Worm (Caenorhabditis elegans) whole organism, young adult: Measurements from ENCODE around the gene T01H10.11.

Experiments used
- B0261.1 ChIP-seq: sonication (generic microtip); optimal IDR thresholded peaks from 2 replicates; lab custom pipeline; 2016; ENCODE audit warnings: mild to moderate bottlenecking, missing genetic modification characterization, moderate library complexity, missing compliant biosample characterization
- B0336.3 ChIP-seq: fragments of 200-800 bp; sonication (Bioruptor generic); IDR thresholded peaks from 2 replicates; pipeline ENCODE4 v1.3.6; 2022; ENCODE audit warnings: missing genetic modification characterization, missing compliant biosample characterization
- C17E4.6 ChIP-seq: fragments of 200-800 bp; sonication (Bioruptor generic); IDR thresholded peaks from 2 replicates; pipeline ENCODE4 v1.3.6; 2022; ENCODE audit warnings: missing genetic modification reagents, missing genetic modification characterization, missing compliant biosample characterization
- D2030.7 ChIP-seq: fragments of 200-800 bp; sonication (Bioruptor generic); IDR thresholded peaks from 2 replicates; pipeline ENCODE4 v1.3.6; 2022; ENCODE audit warnings: missing genetic modification reagents, missing genetic modification characterization, missing compliant biosample characterization
- F10E7.11 ChIP-seq: sonication (generic microtip); optimal IDR thresholded peaks from 2 replicates; lab custom pipeline; 2017; ENCODE audit warnings: mild to moderate bottlenecking, missing genetic modification characterization, moderate library complexity, missing compliant biosample characterization
- F37B4.10 ChIP-seq: fragments of 200-800 bp; sonication (Bioruptor generic); IDR thresholded peaks from 2 replicates; pipeline ENCODE4 v1.3.6; 2022; ENCODE audit warnings: missing genetic modification characterization, missing compliant biosample characterization
- Y53G8AR.9 ChIP-seq: fragments of 200-800 bp; sonication (Bioruptor generic); conservative IDR thresholded peaks from 2 replicates; pipeline ENCODE4 v1.3.6; 2022; ENCODE audit warnings: missing genetic modification reagents, missing genetic modification characterization, missing compliant biosample characterization
- Y79H2A.3 ChIP-seq: fragments of 200-800 bp; sonication (Bioruptor generic); conservative IDR thresholded peaks from 2 replicates; pipeline ENCODE4 v1.3.6; 2022; ENCODE audit warnings: missing genetic modification reagents, missing genetic modification characterization, missing compliant biosample characterization
- Y95B8A.8 ChIP-seq: fragments of 200-800 bp; sonication (Bioruptor generic); IDR thresholded peaks from 2 replicates; pipeline ENCODE4 v1.3.6; 2022; ENCODE audit warnings: missing genetic modification reagents, missing genetic modification characterization, missing compliant biosample characterization
- ama-1 ChIP-seq, 3 experiments: fragments of 150-350 bp in 1 of 3; sonication (generic microtip) in 2 of 3; optimal IDR thresholded peaks; 2 replicates each; lab custom pipeline; 2014 to 2018; ENCODE audit warnings: missing biosample characterization in 2 of 3, missing genetic modification characterization in 2 of 3, missing genetic modification reagents in 2 of 3
- aptf-2 ChIP-seq: fragments of 200-800 bp; sonication (Bioruptor generic); conservative IDR thresholded peaks from 2 replicates; pipeline ENCODE4 v1.3.6; 2022; ENCODE audit warnings: missing genetic modification reagents, missing genetic modification characterization, missing compliant biosample characterization
- attf-3 ChIP-seq: fragments of 200-800 bp; sonication (Bioruptor generic); conservative IDR thresholded peaks from 2 replicates; pipeline ENCODE4 v1.3.6; 2022; ENCODE audit warnings: missing genetic modification reagents, missing genetic modification characterization, missing compliant biosample characterization
- bed-1 ChIP-seq: fragments of 200-800 bp; sonication (Bioruptor generic); IDR thresholded peaks from 2 replicates; pipeline ENCODE4 v1.3.6; 2022; ENCODE audit warnings: missing genetic modification reagents, missing genetic modification characterization, missing compliant biosample characterization
- ceh-27 ChIP-seq: fragments of 200-800 bp; sonication (Bioruptor generic); optimal IDR thresholded peaks from 2 replicates; lab custom pipeline; 2018; ENCODE audit warnings: mild to moderate bottlenecking, missing genetic modification characterization, moderate library complexity, missing compliant biosample characterization
- ceh-58 ChIP-seq: fragments of 200-800 bp; sonication (Bioruptor generic); IDR thresholded peaks from 2 replicates; pipeline ENCODE4 v1.3.6; 2022; ENCODE audit warnings: missing genetic modification characterization, missing compliant biosample characterization
- ceh-91 ChIP-seq: fragments of 200-800 bp; sonication (Bioruptor generic); IDR thresholded peaks from 2 replicates; pipeline ENCODE4 v1.3.6; 2022; ENCODE audit warnings: missing genetic modification reagents, missing genetic modification characterization, missing compliant biosample characterization
- dpff-1 ChIP-seq: sonication (generic microtip); optimal IDR thresholded peaks from 2 replicates; lab custom pipeline; 2017; ENCODE audit warnings: mild to moderate bottlenecking, missing genetic modification characterization, missing compliant biosample characterization
- egl-44 ChIP-seq: fragments of 200-800 bp; sonication (Bioruptor generic); IDR thresholded peaks from 2 replicates; pipeline ENCODE4 v1.3.6; 2022; ENCODE audit warnings: missing genetic modification reagents, missing genetic modification characterization, missing compliant biosample characterization
- hlh-26 ChIP-seq: fragments of 200-800 bp; sonication (Bioruptor generic); conservative IDR thresholded peaks from 2 replicates; pipeline ENCODE4 v1.3.6; 2022; ENCODE audit warnings: missing genetic modification reagents, missing genetic modification characterization, missing compliant biosample characterization
- hsf-1 ChIP-seq: fragments of 200-800 bp; sonication (Bioruptor generic); IDR thresholded peaks from 2 replicates; pipeline ENCODE4 v1.3.6; 2022; ENCODE audit warnings: missing genetic modification reagents, missing genetic modification characterization, missing compliant biosample characterization
- let-526 ChIP-seq: fragments of 200-800 bp; sonication (Bioruptor generic); IDR thresholded peaks from 2 replicates; pipeline ENCODE4 v1.3.6; 2022; ENCODE audit warnings: missing genetic modification reagents, missing genetic modification characterization, missing compliant biosample characterization
- lin-40 ChIP-seq: sonication (generic microtip); optimal IDR thresholded peaks from 2 replicates; lab custom pipeline; 2016; ENCODE audit warnings: missing genetic modification characterization, mild to moderate bottlenecking, missing compliant biosample characterization, missing genotype, missing genetic modification reagents
- lsl-1 ChIP-seq: fragments of 200-800 bp; sonication (Bioruptor generic); optimal IDR thresholded peaks from 2 replicates; lab custom pipeline; 2018; ENCODE audit warnings: mild to moderate bottlenecking, missing genetic modification characterization, moderate library complexity, missing compliant biosample characterization
- mcd-1 ChIP-seq: fragments of 200-800 bp; sonication (Bioruptor generic); IDR thresholded peaks from 2 replicates; pipeline ENCODE4 v1.3.6; 2022; ENCODE audit warnings: missing genetic modification reagents, missing genetic modification characterization, missing compliant biosample characterization
- mel-28 ChIP-seq: sonication (generic microtip); optimal IDR thresholded peaks from 2 replicates; lab custom pipeline; 2016; ENCODE audit warnings: borderline replicate concordance, mild to moderate bottlenecking, missing genetic modification characterization, missing compliant biosample characterization
- nhr-120 ChIP-seq: fragments of 200-800 bp; sonication (Bioruptor generic); IDR thresholded peaks from 2 replicates; pipeline ENCODE4 v1.3.6; 2022; ENCODE audit warnings: missing genetic modification characterization, missing compliant biosample characterization
- nhr-179 ChIP-seq: sonication (generic microtip); optimal IDR thresholded peaks from 2 replicates; lab custom pipeline; 2016; ENCODE audit warnings: mild to moderate bottlenecking, missing genetic modification characterization, missing compliant biosample characterization
- nhr-90 ChIP-seq: sonication (generic microtip); optimal IDR thresholded peaks from 2 replicates; lab custom pipeline; 2016; ENCODE audit warnings: missing genotype, mild to moderate bottlenecking, missing genetic modification characterization, missing compliant biosample characterization
- rcor-1 ChIP-seq: fragments of 200-800 bp; sonication (Bioruptor generic); IDR thresholded peaks from 2 replicates; pipeline ENCODE4 v1.3.6; 2022; ENCODE audit warnings: missing genetic modification reagents, missing genetic modification characterization, missing compliant biosample characterization
- rec-8 ChIP-seq, 2 experiments: sonication (generic microtip); optimal IDR thresholded peaks; 2 replicates each; lab custom pipeline; 2016; ENCODE audit warnings: mild to moderate bottlenecking in 2 of 2, missing genetic modification characterization in 2 of 2, missing genetic modification reagents in 2 of 2, missing genotype in 2 of 2, missing biosample characterization in 1 of 2, missing compliant biosample characterization in 1 of 2, moderate library complexity in 1 of 2
- rpc-1 ChIP-seq, 2 experiments: fragments of 150-350 bp in 1 of 2; sonication (generic microtip) in 1 of 2; optimal IDR thresholded peaks; 2 replicates each; lab custom pipeline; 2014 to 2018; ENCODE audit warnings: missing biosample characterization in 1 of 2, missing genetic modification characterization in 1 of 2, missing genetic modification reagents in 1 of 2, missing genotype in 1 of 2
- sea-2 ChIP-seq: fragments of 200-800 bp; sonication (Bioruptor generic); IDR thresholded peaks from 2 replicates; pipeline ENCODE4 v1.3.6; 2022; ENCODE audit warnings: missing genetic modification characterization, missing compliant biosample characterization
- snpc-1.3 ChIP-seq: sonication (generic microtip); optimal IDR thresholded peaks from 2 replicates; lab custom pipeline; 2017; ENCODE audit warnings: missing genetic modification characterization, mild to moderate bottlenecking, missing compliant biosample characterization, antibody characterized with exemption, moderate library complexity, missing genotype, missing genetic modification reagents; ENCODE audit not compliant: insufficient read depth

Gene T01H10.11

ce11 chrX:12158641-12159040 lies 35.4 kb downstream of the T01H10.11 start:
- no peak for TF ChIP-seq hsf-1 (GFP tag; lab: Robert Waterston, UW)
- no peak for TF ChIP-seq sea-2 (GFP tag; lab: Robert Waterston, UW)
- no peak for TF ChIP-seq Y79H2A.3 (GFP tag; lab: Robert Waterston, UW)
- no peak for TF ChIP-seq Y95B8A.8
- TF ChIP-seq ceh-91 (GFP tag; lab: Robert Waterston, UW), result no peak
- no peak for TF ChIP-seq mcd-1 (GFP tag; lab: Robert Waterston, UW)
- TF ChIP-seq ceh-27 (GFP tag; lab: Kevin White, UChicago), result no peak
- TF ChIP-seq Y53G8AR.9, result no peak
- TF ChIP-seq D2030.7 (GFP tag; lab: Robert Waterston, UW), result no peak
- no peak for TF ChIP-seq C17E4.6 (GFP tag; lab: Robert Waterston, UW)
- TF ChIP-seq dpff-1, result no peak
- TF ChIP-seq rec-8 (tag; optimal IDR thresholded peaks at IDR 0.05; lab: Kevin White, UChicago), result no peak
- no peak for TF ChIP-seq rpc-1 (optimal IDR thresholded peaks at IDR 0.05; lab: Kevin White, UChicago)
- no peak for TF ChIP-seq rpc-1 (tag; optimal IDR thresholded peaks at IDR 0.05; lab: Kevin White, UChicago)
- TF ChIP-seq attf-3 (GFP tag; lab: Robert Waterston, UW), result no peak
- no peak for TF ChIP-seq B0336.3 (GFP tag; lab: Robert Waterston, UW)
- TF ChIP-seq, all 124 proteins: peak for 0

ce11 chrX:12160002-12160690 lies 36.9 kb downstream of the T01H10.11 start, which contains the start of gene F57G12.2:
TSS of gene F57G12.2 (minus strand) at chrX:12160052.
- TF ChIP-seq mel-28 (tag; lab: Kevin White, UChicago), result no peak
- TF ChIP-seq aptf-2 (GFP tag; lab: Robert Waterston, UW), result no peak
- no peak for TF ChIP-seq snpc-1.3 (tag; lab: Kevin White, UChicago)
- TF ChIP-seq B0261.1 (tag; lab: Kevin White, UChicago), result no peak
- no peak for TF ChIP-seq F10E7.11 (tag; lab: Kevin White, UChicago)
- no peak for TF ChIP-seq dpff-1
- no peak for TF ChIP-seq F37B4.10
- TF ChIP-seq, all 124 proteins: peak for 0

- TF ChIP-seq nhr-120 (GFP tag; lab: Robert Waterston, UW), result no peak
- TF ChIP-seq egl-44, result no peak
- TF ChIP-seq lin-40 (tag; lab: Kevin White, UChicago), result no peak
- TF ChIP-seq hlh-26 (GFP tag; lab: Robert Waterston, UW), result no peak
- no peak for TF ChIP-seq nhr-179 (tag; lab: Kevin White, UChicago)
- TF ChIP-seq F37B4.10, result no peak
- no peak for TF ChIP-seq rcor-1 (GFP tag; lab: Robert Waterston, UW)
- no peak for TF ChIP-seq lsl-1
- TF ChIP-seq hsf-1 (GFP tag; lab: Robert Waterston, UW), result no peak
- no peak for TF ChIP-seq let-526
- TF ChIP-seq bed-1 (GFP tag; lab: Robert Waterston, UW), result no peak
- TF ChIP-seq Y53G8AR.9, result no peak
- no peak for TF ChIP-seq nhr-90
- no peak for TF ChIP-seq ceh-58 (GFP tag; lab: Robert Waterston, UW)
- no peak for TF ChIP-seq ama-1 (optimal IDR thresholded peaks at IDR 0.05; lab: Kevin White, UChicago)
- no peak for TF ChIP-seq ama-1 (GFP tag; optimal IDR thresholded peaks at IDR 0.05; lab: Kevin White, UChicago)
These were observed 39.4 kb downstream of the T01H10.11 start for ce11 chrX:12162659-12163058.
